Fruit fly (Drosophila melanogaster) whole organism: ENCODE results near the gene slx1.

ENCODE experiments used
- CG8478 ChIP-seq: fragments of >200 bp; optimal IDR thresholded peaks from 2 replicates; lab custom pipeline; 2018; ENCODE audit warnings: inconsistent platforms
- Dll ChIP-seq: fragments of >200 bp; optimal IDR thresholded peaks from 2 replicates; lab custom pipeline; 2017
- EcR ChIP-seq, 2 experiments: fragments of >200 bp; optimal IDR thresholded peaks; 2 replicates each; lab custom pipeline; 2017; ENCODE audit warnings: missing biosample characterization in 2 of 2, missing genetic modification characterization in 2 of 2, missing genetic modification reagents in 2 of 2
- pan ChIP-seq: fragments of >200 bp; optimal IDR thresholded peaks from 2 replicates; lab custom pipeline; 2017
- psq ChIP-seq: fragments of >200 bp; optimal IDR thresholded peaks from 2 replicates; lab custom pipeline; 2017
- usp ChIP-seq: fragments of >200 bp; optimal IDR thresholded peaks from 2 replicates; lab custom pipeline; 2017; ENCODE audit warnings: missing biosample characterization, missing genetic modification characterization, mixed read lengths

DNA sequence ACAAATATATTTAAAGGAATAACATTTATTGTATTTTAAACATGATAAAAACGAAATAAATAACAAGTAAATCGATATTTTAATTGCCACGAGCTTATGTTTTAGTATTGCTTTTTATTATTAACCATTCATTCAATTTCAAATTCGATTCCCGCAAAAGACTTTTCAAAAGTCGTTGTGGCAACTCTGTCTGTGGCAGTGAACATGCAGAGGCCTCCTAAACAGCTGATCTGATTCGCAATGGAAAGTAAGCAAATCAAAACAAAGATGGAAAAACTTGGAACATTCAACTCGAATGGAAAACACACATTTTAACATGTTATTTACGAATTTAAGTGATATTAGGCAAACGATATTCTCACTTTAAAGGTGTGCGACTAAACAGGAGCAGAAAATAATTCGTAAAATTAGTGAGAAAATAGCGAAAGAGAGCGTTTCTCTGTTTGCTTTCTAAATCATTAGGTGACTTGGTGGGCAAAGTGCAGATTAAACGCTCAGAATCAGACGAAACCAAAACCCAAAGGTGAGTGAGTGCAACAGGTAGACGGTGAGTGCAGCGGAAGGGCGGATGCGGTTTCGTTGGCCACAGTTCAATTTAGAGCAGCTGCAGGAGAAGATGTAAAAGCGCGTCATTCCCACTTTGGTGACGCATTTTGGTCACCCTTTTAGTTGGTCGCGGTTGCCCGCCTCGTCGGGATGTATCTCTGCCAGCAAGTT, 13.0 kb downstream of the slx1 start, which contains the start of gene spartin:
- TF ChIP-seq usp (GFP tag; lab: Kevin White, UChicago), result no peak
- no peak for TF ChIP-seq psq
- TF ChIP-seq CG8478 (lab: Kevin White, UChicago), result no peak
- TF ChIP-seq EcR (GFP tag; optimal IDR thresholded peaks at IDR 0.05; lab: Kevin White, UChicago), result no peak
- TF ChIP-seq Dll (lab: Kevin White, UChicago), result no peak
- TF ChIP-seq pan (lab: Kevin White, UChicago), result no peak
